Fruit fly (Drosophila melanogaster) whole organism, embryonic: ENCODE results near the gene Trf4-2.
A peak's percentile ranks its signal among the peaks of the same experiment; 100 is the strongest.

Experiments
- Atf6 ChIP-seq: fragments of 200-800 bp; sonication (Bioruptor generic); IDR thresholded peaks from 2 replicates; pipeline ENCODE4 v1.3.6; 2022; ENCODE audit warnings: missing biosample characterization, missing genetic modification characterization
- B-H1 ChIP-seq: fragments of 200-800 bp; sonication (Bioruptor generic); IDR thresholded peaks from 3 replicates; pipeline ENCODE4 v1.3.6; 2022; ENCODE audit warnings: missing biosample characterization, missing genetic modification characterization
- CG10267 ChIP-seq: fragments of 200-800 bp; sonication (Bioruptor generic); optimal IDR thresholded peaks from 2 replicates; lab custom pipeline; 2018; ENCODE audit warnings: missing biosample characterization, mild to moderate bottlenecking, missing genetic modification characterization, moderate library complexity
- CG10462 ChIP-seq: fragments of 200-800 bp; sonication (Bioruptor generic); optimal IDR thresholded peaks from 2 replicates; lab custom pipeline; 2016; ENCODE audit warnings: missing biosample characterization, missing genetic modification characterization
- CG10543 ChIP-seq: fragments of 200-800 bp; sonication (Bioruptor generic); optimal IDR thresholded peaks from 3 replicates; lab custom pipeline; 2017; ENCODE audit warnings: missing biosample characterization, mild to moderate bottlenecking, missing genetic modification characterization, moderate library complexity
- CG11247 ChIP-seq: fragments of 200-800 bp; sonication (Bioruptor generic); IDR thresholded peaks from 2 replicates; pipeline ENCODE4 v1.3.6; 2022; ENCODE audit warnings: missing biosample characterization, missing genetic modification characterization
- CG11504 ChIP-seq: fragments of 200-800 bp; sonication (Bioruptor generic); optimal IDR thresholded peaks from 3 replicates; lab custom pipeline; 2019; ENCODE audit warnings: missing biosample characterization, mild to moderate bottlenecking, missing genetic modification characterization, moderate library complexity
- CG11695 ChIP-seq: fragments of 200-800 bp; sonication (Bioruptor generic); IDR thresholded peaks from 3 replicates; pipeline ENCODE4 v1.3.6; 2022; ENCODE audit warnings: missing biosample characterization, missing genetic modification characterization
- CG12299 ChIP-seq: fragments of 200-800 bp; sonication (Bioruptor generic); optimal IDR thresholded peaks from 2 replicates; lab custom pipeline; 2018; ENCODE audit warnings: missing biosample characterization, mild to moderate bottlenecking, missing genetic modification characterization
- CG1233 ChIP-seq: fragments of 200-800 bp; sonication (Bioruptor generic); optimal IDR thresholded peaks from 4 replicates; lab custom pipeline; 2018; ENCODE audit warnings: missing biosample characterization, mild to moderate bottlenecking, missing genetic modification characterization
- CG13287 ChIP-seq: fragments of 200-800 bp; sonication (Bioruptor generic); IDR thresholded peaks from 2 replicates; pipeline ENCODE4 v1.3.6; 2022; ENCODE audit warnings: missing biosample characterization, missing genetic modification characterization; ENCODE audit not compliant: partially characterized antibody
- CG14860 ChIP-seq: fragments of 200-800 bp; sonication (Bioruptor generic); IDR thresholded peaks from 3 replicates; pipeline ENCODE4 v1.3.6; 2022; ENCODE audit warnings: missing biosample characterization, missing genetic modification characterization; ENCODE audit not compliant: partially characterized antibody
- CG2202 ChIP-seq: fragments of 200-800 bp; sonication (Bioruptor generic); optimal IDR thresholded peaks from 2 replicates; lab custom pipeline; 2018; ENCODE audit warnings: missing biosample characterization, mild to moderate bottlenecking, missing genetic modification characterization
- CG30431 ChIP-seq: fragments of 200-800 bp; sonication (Bioruptor generic); optimal IDR thresholded peaks from 2 replicates; lab custom pipeline; 2017; ENCODE audit warnings: missing biosample characterization, missing genetic modification characterization
- CG34376 ChIP-seq: fragments of 200-800 bp; sonication (Bioruptor generic); optimal IDR thresholded peaks from 2 replicates; lab custom pipeline; 2018; ENCODE audit warnings: missing biosample characterization, mild to moderate bottlenecking, missing genetic modification characterization
- CG4360 ChIP-seq: fragments of 200-800 bp; sonication (Bioruptor generic); IDR thresholded peaks from 2 replicates; pipeline ENCODE4 v1.3.6; 2022; ENCODE audit warnings: missing biosample characterization, missing genetic modification characterization
- CG4404 ChIP-seq: fragments of 200-800 bp; sonication (Bioruptor generic); IDR thresholded peaks from 2 replicates; pipeline ENCODE4 v1.3.6; 2022; ENCODE audit warnings: missing biosample characterization, missing genetic modification characterization
- CG4424 ChIP-seq: fragments of 200-800 bp; sonication (Bioruptor generic); optimal IDR thresholded peaks from 3 replicates; lab custom pipeline; 2016; ENCODE audit warnings: missing biosample characterization, missing genetic modification characterization
- CG5953 ChIP-seq: fragments of 200-800 bp; sonication (Bioruptor generic); IDR thresholded peaks from 2 replicates; pipeline ENCODE4 v1.3.6; 2022; ENCODE audit warnings: missing biosample characterization, missing genetic modification characterization
- CG9817 ChIP-seq: fragments of 200-800 bp; sonication (Bioruptor generic); optimal IDR thresholded peaks from 2 replicates; lab custom pipeline; 2018; ENCODE audit warnings: missing biosample characterization, mild to moderate bottlenecking, missing genetic modification characterization, moderate library complexity
- Camta ChIP-seq: fragments of 200-800 bp; sonication (Bioruptor generic); optimal IDR thresholded peaks from 2 replicates; lab custom pipeline; 2016; ENCODE audit warnings: missing biosample characterization, missing genetic modification characterization
- Dad ChIP-seq: fragments of 200-800 bp; sonication (Bioruptor generic); optimal IDR thresholded peaks from 3 replicates; lab custom pipeline; 2016; ENCODE audit warnings: missing biosample characterization, missing genetic modification characterization
- Fer2 ChIP-seq: fragments of 200-800 bp; sonication (Bioruptor generic); optimal IDR thresholded peaks from 2 replicates; lab custom pipeline; 2018; ENCODE audit warnings: missing biosample characterization, mild to moderate bottlenecking, missing genetic modification characterization, moderate library complexity
- Fer3 ChIP-seq: fragments of 200-800 bp; sonication (Bioruptor generic); optimal IDR thresholded peaks from 2 replicates; lab custom pipeline; 2018; ENCODE audit warnings: missing biosample characterization, mild to moderate bottlenecking, missing genetic modification characterization, moderate library complexity
- HLHmδ ChIP-seq: fragments of 200-800 bp; sonication (Bioruptor generic); optimal IDR thresholded peaks from 2 replicates; lab custom pipeline; 2018; ENCODE audit warnings: missing biosample characterization, mild to moderate bottlenecking, missing genetic modification characterization, moderate library complexity
- Hr51 ChIP-seq, 2 experiments: fragments of 200-800 bp; sonication (Bioruptor generic); optimal IDR thresholded peaks; 2 replicates in 1 of 2; 3 replicates in 1 of 2; lab custom pipeline; 2016 to 2018; ENCODE audit warnings: missing biosample characterization in 2 of 2, missing genetic modification characterization in 2 of 2, mild to moderate bottlenecking in 1 of 2, moderate library complexity in 1 of 2
- Lim3 ChIP-seq: fragments of 200-800 bp; sonication (Bioruptor generic); IDR thresholded peaks from 2 replicates; pipeline ENCODE4 v1.3.6; 2022; ENCODE audit warnings: missing biosample characterization, missing genetic modification characterization
- Side ChIP-seq: fragments of 200-800 bp; sonication (Bioruptor generic); optimal IDR thresholded peaks from 2 replicates; lab custom pipeline; 2016; ENCODE audit warnings: missing biosample characterization, missing genetic modification characterization
- Sin3A ChIP-seq: fragments of >200 bp; optimal IDR thresholded peaks from 2 replicates; lab custom pipeline; 2018
- Sry-δ ChIP-seq: fragments of 200-800 bp; sonication (Bioruptor generic); optimal IDR thresholded peaks from 2 replicates; lab custom pipeline; 2016; ENCODE audit warnings: missing biosample characterization, missing genetic modification characterization
- Taf1 ChIP-seq: fragments of 200-800 bp; sonication (Bioruptor generic); IDR thresholded peaks from 2 replicates; pipeline ENCODE4 v1.3.6; 2022; ENCODE audit warnings: missing biosample characterization, missing genetic modification characterization
- Xbp1 ChIP-seq: fragments of 200-800 bp; sonication (Bioruptor generic); optimal IDR thresholded peaks from 3 replicates; lab custom pipeline; 2016; ENCODE audit warnings: missing biosample characterization, mild to moderate bottlenecking, missing genetic modification characterization
- ap ChIP-seq: fragments of 200-800 bp; sonication (Bioruptor generic); IDR thresholded peaks from 2 replicates; pipeline ENCODE4 v1.3.6; 2022; ENCODE audit warnings: missing biosample characterization, missing genetic modification characterization
- ase ChIP-seq: fragments of 200-800 bp; sonication (Bioruptor generic); IDR thresholded peaks from 3 replicates; pipeline ENCODE4 v1.3.6; 2022; ENCODE audit warnings: missing biosample characterization, missing genetic modification characterization
- bbx ChIP-seq: fragments of 200-800 bp; sonication (Bioruptor generic); IDR thresholded peaks from 2 replicates; pipeline ENCODE4 v1.3.6; 2022; ENCODE audit warnings: missing biosample characterization, missing genetic modification characterization; ENCODE audit not compliant: partially characterized antibody
- btn ChIP-seq: fragments of 200-800 bp; sonication (Bioruptor generic); optimal IDR thresholded peaks from 2 replicates; lab custom pipeline; 2016; ENCODE audit warnings: missing biosample characterization, missing genetic modification characterization
- da ChIP-seq: fragments of 200-800 bp; sonication (Bioruptor generic); optimal IDR thresholded peaks from 2 replicates; lab custom pipeline; 2016; ENCODE audit warnings: missing biosample characterization, missing genetic modification characterization
- ems ChIP-seq: fragments of 200-800 bp; sonication (Bioruptor generic); optimal IDR thresholded peaks from 3 replicates; lab custom pipeline; 2016; ENCODE audit warnings: missing biosample characterization, missing genetic modification characterization
- fd64A ChIP-seq: fragments of 200-800 bp; sonication (Bioruptor generic); optimal IDR thresholded peaks from 3 replicates; lab custom pipeline; 2018; ENCODE audit warnings: missing biosample characterization, mild to moderate bottlenecking, missing genetic modification characterization
- fd96Cb ChIP-seq: fragments of 200-800 bp; sonication (Bioruptor generic); optimal IDR thresholded peaks from 2 replicates; lab custom pipeline; 2018; ENCODE audit warnings: missing biosample characterization, mild to moderate bottlenecking, missing genetic modification characterization, moderate library complexity
- h ChIP-seq: fragments of >200 bp; optimal IDR thresholded peaks from 2 replicates; lab custom pipeline; 2017
- ham ChIP-seq: fragments of 200-800 bp; sonication (Bioruptor generic); IDR thresholded peaks from 2 replicates; pipeline ENCODE4 v1.3.6; 2022; ENCODE audit warnings: missing biosample characterization, missing genetic modification characterization
- kni ChIP-seq: fragments of 200-800 bp; sonication (Bioruptor generic); optimal IDR thresholded peaks from 3 replicates; lab custom pipeline; 2017; ENCODE audit warnings: mild to moderate bottlenecking, missing biosample characterization, missing genetic modification reagents, missing genetic modification characterization
- lov ChIP-seq, 2 experiments: fragments of 200-800 bp in 1 of 2; fragments of >200 bp in 1 of 2; sonication (Bioruptor generic) in 1 of 2; IDR thresholded peaks in 1 of 2; optimal IDR thresholded peaks in 1 of 2; 2 replicates in 1 of 2; 3 replicates in 1 of 2; pipeline versions ENCODE4 v1.3.6 to Lab custom; 2017 to 2022; ENCODE audit warnings: missing biosample characterization in 1 of 2, missing genetic modification characterization in 1 of 2
- onecut ChIP-seq: fragments of 200-800 bp; sonication (Bioruptor generic); IDR thresholded peaks from 2 replicates; pipeline ENCODE4 v1.3.6; 2022; ENCODE audit warnings: missing biosample characterization, missing genetic modification characterization
- row ChIP-seq: fragments of 200-800 bp; sonication (Bioruptor generic); IDR thresholded peaks from 3 replicates; pipeline ENCODE4 v1.3.6; 2022; ENCODE audit warnings: missing biosample characterization, missing genetic modification characterization
- run ChIP-seq: fragments of 200-800 bp; sonication (Bioruptor generic); optimal IDR thresholded peaks from 3 replicates; lab custom pipeline; 2018; ENCODE audit warnings: missing biosample characterization, mild to moderate bottlenecking, missing genetic modification characterization
- so ChIP-seq: fragments of 200-800 bp; sonication (Bioruptor generic); IDR thresholded peaks from 3 replicates; pipeline ENCODE4 v1.3.6; 2022; ENCODE audit warnings: missing biosample characterization, missing genetic modification characterization
- tll ChIP-seq, 2 experiments: fragments of 200-800 bp in 1 of 2; fragments of >200 bp in 1 of 2; sonication (Bioruptor generic) in 1 of 2; optimal IDR thresholded peaks; 2 replicates each; lab custom pipeline; 2017 to 2019; ENCODE audit warnings: missing biosample characterization in 2 of 2, missing genetic modification characterization in 2 of 2, mild to moderate bottlenecking in 1 of 2, moderate library complexity in 1 of 2
- trh ChIP-seq: fragments of 200-800 bp; sonication (Bioruptor generic); optimal IDR thresholded peaks from 2 replicates; lab custom pipeline; 2016; ENCODE audit warnings: missing biosample characterization, missing genetic modification characterization
- usp ChIP-seq: fragments of >200 bp; optimal IDR thresholded peaks from 2 replicates; lab custom pipeline; 2017; ENCODE audit warnings: missing biosample characterization, missing genetic modification characterization

Trf4-2 gene

dm6 chr3R:24962470-24962869 lies 37.5 kb downstream of the Trf4-2 start (continued):
- TF ChIP-seq CG11504 (tag; lab: Kevin White, UChicago) (peak; percentile 80), lov (optimal IDR thresholded peaks at IDR 0.05; lab: Kevin White, UChicago) (no peak), lov (GFP tag; IDR thresholded peaks at IDR 0.05; lab: Robert Waterston, UW) (0 out of 3 replicates have a peak, but pooled peaks have one; percentile 42), HLHmδ (no peak), fd64A (GFP tag; lab: Kevin White, UChicago) (no peak), CG10543 (GFP tag; lab: Kevin White, UChicago) (no peak), kni (GFP tag; lab: Kevin White, UChicago) (no peak), Camta (GFP tag; lab: Kevin White, UChicago) (peak; percentile 56), CG11695 (GFP tag; lab: Robert Waterston, UW) (0 out of 3 replicates have a peak, but pooled peaks have one; percentile 49), CG10462 (GFP tag; lab: Kevin White, UChicago) (no peak), Fer2 (tag; lab: Kevin White, UChicago) (no peak), Side (GFP tag; lab: Kevin White, UChicago) (no peak), Lim3 (no peak), Sry-δ (GFP tag; lab: Kevin White, UChicago) (no peak), bbx (GFP tag; lab: Robert Waterston, UW) (no peak), Sin3A (lab: Kevin White, UChicago) (no peak), trh (GFP tag; lab: Kevin White, UChicago) (no peak), CG13287 (no peak), CG12299 (tag; lab: Kevin White, UChicago) (no peak), B-H1 (GFP tag; lab: Robert Waterston, UW) (peak; percentile 66), CG1233 (GFP tag; lab: Kevin White, UChicago) (no peak), CG30431 (GFP tag; lab: Kevin White, UChicago) (peak; percentile 41), CG5953 (GFP tag; lab: Robert Waterston, UW) (peak; percentile 51; the same call in 1 of the 2 replicates), btn (GFP tag; lab: Kevin White, UChicago) (peak; percentile 39), CG2202 (tag; lab: Kevin White, UChicago) (no peak), ems (GFP tag; lab: Kevin White, UChicago) (peak; percentile 51), row (GFP tag; lab: Robert Waterston, UW) (peak; percentile 68; the same call in 2 of the 3 replicates), ap (peak; percentile 71), tll (GFP tag; optimal IDR thresholded peaks at IDR 0.05; lab: Kevin White, UChicago) (no peak), Taf1 (GFP tag; lab: Robert Waterston, UW) (0 out of 2 replicates have a peak, but pooled peaks have one; percentile 22), usp (GFP tag; lab: Kevin White, UChicago) (no peak), da (GFP tag; lab: Kevin White, UChicago) (no peak), CG4404 (0 out of 2 replicates have a peak, but pooled peaks have one; percentile 9), run (peak; percentile 49), CG11247 (GFP tag; lab: Robert Waterston, UW) (no peak), CG34376 (no peak), onecut (GFP tag; lab: Robert Waterston, UW) (no peak), Atf6 (no peak; the same call in 1 of the 2 replicates), Dad (GFP tag; lab: Kevin White, UChicago) (peak; percentile 42), CG4360 (no peak), CG4424 (peak; percentile 57), ase (peak; percentile 61; the same call in 2 of the 3 replicates), Hr51 (GFP tag; optimal IDR thresholded peaks at IDR 0.05; lab: Kevin White, UChicago) (peak; percentile 22 to 82), CG10267 (peak; percentile 25), CG9817 (peak; percentile 50), h (no peak), Fer3 (peak; percentile 46), Xbp1 (GFP tag; lab: Kevin White, UChicago) (peak; percentile 74), ham (no peak), fd96Cb (tag; lab: Kevin White, UChicago) (peak; percentile 63), so (GFP tag; lab: Robert Waterston, UW) (peak; percentile 67; the same call in 2 of the 3 replicates), CG14860 (GFP tag; lab: Robert Waterston, UW) (no peak)
